Fruit fly (Drosophila melanogaster) whole organism, pupa: ENCODE data around the gene Ir94d.

Experiments
- CG10348 ChIP-seq: fragments of 200-800 bp; sonication (Bioruptor generic); IDR thresholded peaks from 2 replicates; pipeline ENCODE4 v1.3.6; 2022; ENCODE audit warnings: missing biosample characterization, missing genetic modification characterization
- CG12605 ChIP-seq: fragments of 200-800 bp; sonication (Bioruptor generic); IDR thresholded peaks from 2 replicates; pipeline ENCODE4 v1.3.6; 2022; ENCODE audit warnings: missing biosample characterization, missing genetic modification characterization
- CG13204 ChIP-seq: fragments of 200-800 bp; sonication (Bioruptor generic); optimal IDR thresholded peaks from 2 replicates; lab custom pipeline; 2018; ENCODE audit warnings: missing biosample characterization, mild to moderate bottlenecking, missing genetic modification characterization, moderate library complexity
- CG14655 ChIP-seq: fragments of 200-800 bp; sonication (Bioruptor generic); optimal IDR thresholded peaks from 3 replicates; lab custom pipeline; 2017; ENCODE audit warnings: mild to moderate bottlenecking, missing biosample characterization, missing genetic modification reagents, missing genetic modification characterization
- CG15710 ChIP-seq: fragments of 200-800 bp; sonication (Bioruptor generic); optimal IDR thresholded peaks from 2 replicates; lab custom pipeline; 2018; ENCODE audit warnings: missing biosample characterization, mild to moderate bottlenecking, missing genetic modification characterization, moderate library complexity
- CG17806 ChIP-seq: fragments of 200-800 bp; sonication (Bioruptor generic); optimal IDR thresholded peaks from 2 replicates; lab custom pipeline; 2018; ENCODE audit warnings: missing biosample characterization, mild to moderate bottlenecking, missing genetic modification characterization, moderate library complexity
- CG32121 ChIP-seq: fragments of 200-800 bp; sonication (Bioruptor generic); IDR thresholded peaks from 2 replicates; pipeline ENCODE4 v1.3.6; 2022; ENCODE audit warnings: missing biosample characterization, missing genetic modification characterization
- CG34367 ChIP-seq: fragments of 200-800 bp; sonication (Bioruptor generic); optimal IDR thresholded peaks from 2 replicates; lab custom pipeline; 2018; ENCODE audit warnings: missing biosample characterization, mild to moderate bottlenecking, missing genetic modification characterization
- CG4496 ChIP-seq: fragments of 200-800 bp; sonication (Bioruptor generic); IDR thresholded peaks from 3 replicates; pipeline ENCODE4 v1.3.6; 2022; ENCODE audit warnings: missing biosample characterization, missing genetic modification characterization
- CG8159 ChIP-seq: fragments of 200-800 bp; sonication (Bioruptor generic); optimal IDR thresholded peaks from 3 replicates; lab custom pipeline; 2018; ENCODE audit warnings: missing biosample characterization, mild to moderate bottlenecking, missing genetic modification characterization, moderate library complexity
- CG8301 ChIP-seq: fragments of 200-800 bp; sonication (Bioruptor generic); optimal IDR thresholded peaks from 2 replicates; lab custom pipeline; 2018; ENCODE audit warnings: missing biosample characterization, mild to moderate bottlenecking, missing genetic modification characterization
- CG9948 ChIP-seq: fragments of 200-800 bp; sonication (Bioruptor generic); optimal IDR thresholded peaks from 2 replicates; lab custom pipeline; 2018; ENCODE audit warnings: missing biosample characterization, mild to moderate bottlenecking, missing genetic modification characterization, moderate library complexity
- D1 ChIP-seq: fragments of 200-800 bp; sonication (Bioruptor generic); optimal IDR thresholded peaks from 2 replicates; lab custom pipeline; 2018; ENCODE audit warnings: missing biosample characterization, mild to moderate bottlenecking, missing genetic modification characterization, moderate library complexity
- EcR ChIP-seq: fragments of 200-800 bp; sonication (Bioruptor generic); optimal IDR thresholded peaks from 3 replicates; lab custom pipeline; 2019; ENCODE audit warnings: missing biosample characterization, missing genetic modification characterization, mild to moderate bottlenecking, moderate library complexity, missing genetic modification reagents
- Ets98B ChIP-seq: fragments of 200-800 bp; sonication (Bioruptor generic); IDR thresholded peaks from 2 replicates; pipeline ENCODE4 v1.3.6; 2022; ENCODE audit warnings: missing biosample characterization, missing genetic modification characterization
- Pif1A ChIP-seq: fragments of 200-800 bp; sonication (Bioruptor generic); optimal IDR thresholded peaks from 3 replicates; lab custom pipeline; 2016; ENCODE audit warnings: missing biosample characterization, missing genetic modification characterization
- Pif1B ChIP-seq: fragments of 200-800 bp; sonication (Bioruptor generic); optimal IDR thresholded peaks from 3 replicates; lab custom pipeline; 2016; ENCODE audit warnings: missing biosample characterization, missing genetic modification characterization
- Snoo ChIP-seq: fragments of 200-800 bp; sonication (Bioruptor generic); optimal IDR thresholded peaks from 3 replicates; lab custom pipeline; 2017; ENCODE audit warnings: missing biosample characterization, mild to moderate bottlenecking, missing genetic modification characterization, inconsistent platforms
- fd96Ca ChIP-seq: fragments of 200-800 bp; sonication (Bioruptor generic); IDR thresholded peaks from 3 replicates; pipeline ENCODE4 v1.3.6; 2022; ENCODE audit warnings: missing biosample characterization, missing genetic modification characterization
- gl ChIP-seq: fragments of 200-800 bp; sonication (Bioruptor generic); optimal IDR thresholded peaks from 2 replicates; lab custom pipeline; 2018; ENCODE audit warnings: missing biosample characterization, mild to moderate bottlenecking, missing genetic modification characterization
- rn ChIP-seq: fragments of 200-800 bp; sonication (Bioruptor generic); IDR thresholded peaks from 2 replicates; pipeline ENCODE4 v1.3.6; 2022; ENCODE audit warnings: missing biosample characterization, missing genetic modification characterization

Gene Ir94d

dm6 chr3R:23372624-23373023 is 30.0 kb upstream of the Ir94d start, which contains the start of gene CG42827:
TSS of gene CG42827 (plus strand) at chr3R:23372924.
- TF ChIP-seq CG14655 (GFP tag; lab: Kevin White, UChicago) (no peak), CG10348 (GFP tag; lab: Robert Waterston, UW) (no peak), CG32121 (GFP tag; lab: Robert Waterston, UW) (no peak), CG4496 (GFP tag; lab: Robert Waterston, UW) (no peak), CG9948 (tag; lab: Kevin White, UChicago) (no peak), EcR (GFP tag; lab: Kevin White, UChicago) (no peak), CG13204 (no peak), CG8159 (tag; lab: Kevin White, UChicago) (no peak), Pif1A (no peak), gl (tag; lab: Kevin White, UChicago) (no peak), D1 (tag; lab: Kevin White, UChicago) (no peak), CG12605 (no peak)
- TF ChIP-seq, all 21 proteins: peak for 0

dm6 chr3R:23373403-23373802 is 29.2 kb upstream of the Ir94d start, which contains the start of gene CG42828:
TSS of gene CG42828 (plus strand) at chr3R:23373703.
- TF ChIP-seq CG4496 (GFP tag; lab: Robert Waterston, UW), result no peak
- TF ChIP-seq EcR (GFP tag; lab: Kevin White, UChicago), result no peak
- TF ChIP-seq CG13204, result no peak
- no peak for TF ChIP-seq CG8159 (tag; lab: Kevin White, UChicago)
- TF ChIP-seq rn (GFP tag; lab: Robert Waterston, UW), result no peak
- no peak for TF ChIP-seq CG9948 (tag; lab: Kevin White, UChicago)
- no peak for TF ChIP-seq Ets98B
- TF ChIP-seq fd96Ca (GFP tag; lab: Robert Waterston, UW), result no peak
- TF ChIP-seq CG14655 (GFP tag; lab: Kevin White, UChicago), result no peak

dm6 chr3R:23374290-23374689 is 28.3 kb upstream of the Ir94d start:
- TF ChIP-seq fd96Ca (GFP tag; lab: Robert Waterston, UW) (peak; percentile 74; the same call in 2 of the 3 replicates), Snoo (tag; lab: Kevin White, UChicago) (peak; percentile 57), D1 (tag; lab: Kevin White, UChicago) (no peak), Pif1A (peak; percentile 76), CG10348 (GFP tag; lab: Robert Waterston, UW) (no peak), CG8301 (peak; percentile 19), CG13204 (peak; percentile 23), EcR (GFP tag; lab: Kevin White, UChicago) (no peak), CG17806 (tag; lab: Kevin White, UChicago) (peak; percentile 20), CG4496 (GFP tag; lab: Robert Waterston, UW) (peak; percentile 87), CG34367 (tag; lab: Kevin White, UChicago) (no peak), CG14655 (GFP tag; lab: Kevin White, UChicago) (peak; percentile 30), Ets98B (peak; percentile 84), rn (GFP tag; lab: Robert Waterston, UW) (peak; percentile 51), CG12605 (peak; percentile 81), CG8159 (tag; lab: Kevin White, UChicago) (peak; percentile 22), gl (tag; lab: Kevin White, UChicago) (peak; percentile 46), CG15710 (peak; percentile 10), CG32121 (GFP tag; lab: Robert Waterston, UW) (peak; percentile 89), CG9948 (tag; lab: Kevin White, UChicago) (no peak), Pif1B (GFP tag; lab: Kevin White, UChicago) (peak; percentile 51)

- TF ChIP-seq CG8301 (no peak), fd96Ca (GFP tag; lab: Robert Waterston, UW) (0 out of 3 replicates have a peak, but pooled peaks have one; percentile 28), rn (GFP tag; lab: Robert Waterston, UW) (no peak), Pif1B (GFP tag; lab: Kevin White, UChicago) (no peak)
Measured at dm6 chr3R:23377288-23377687, 25.3 kb upstream of the Ir94d start.

- TF ChIP-seq CG13204, result no peak
- no peak for TF ChIP-seq rn (GFP tag; lab: Robert Waterston, UW)
- TF ChIP-seq CG4496 (GFP tag; lab: Robert Waterston, UW), result 0 out of 3 replicates have a peak, but pooled peaks have one; percentile 38
Measured at dm6 chr3R:23383723-23384122, 18.9 kb upstream of the Ir94d start.

- TF ChIP-seq CG17806 (tag; lab: Kevin White, UChicago), result no peak
- TF ChIP-seq CG4496 (GFP tag; lab: Robert Waterston, UW), result peak; percentile 45; the same call in 1 of the 3 replicates
- TF ChIP-seq Pif1B (GFP tag; lab: Kevin White, UChicago), result peak; percentile 38
- peak; percentile 55 for TF ChIP-seq Ets98B
- TF ChIP-seq D1 (tag; lab: Kevin White, UChicago), result no peak
- TF ChIP-seq CG10348 (GFP tag; lab: Robert Waterston, UW), result no peak
- peak; percentile 13 for TF ChIP-seq CG34367 (tag; lab: Kevin White, UChicago)
- peak; percentile 16 for TF ChIP-seq CG15710
- peak; percentile 53; the same call in 2 of the 3 replicates for TF ChIP-seq fd96Ca (GFP tag; lab: Robert Waterston, UW)
- peak; percentile 57; the same call in 1 of the 2 replicates for TF ChIP-seq CG12605
- peak; percentile 39; the same call in 1 of the 2 replicates for TF ChIP-seq CG32121 (GFP tag; lab: Robert Waterston, UW)
- peak; percentile 0 for TF ChIP-seq CG8159 (tag; lab: Kevin White, UChicago)
- TF ChIP-seq Pif1A, result peak; percentile 52
- no peak for TF ChIP-seq EcR (GFP tag; lab: Kevin White, UChicago)
- TF ChIP-seq CG14655 (GFP tag; lab: Kevin White, UChicago), result peak; percentile 60
- TF ChIP-seq CG9948 (tag; lab: Kevin White, UChicago), result no peak
- TF ChIP-seq CG13204, result peak; percentile 12
- TF ChIP-seq CG8301, result peak; percentile 41
- TF ChIP-seq gl (tag; lab: Kevin White, UChicago), result peak; percentile 31
- no peak for TF ChIP-seq Snoo (tag; lab: Kevin White, UChicago)
- TF ChIP-seq rn (GFP tag; lab: Robert Waterston, UW), result no peak
Measured at dm6 chr3R:23384591-23385260, 17.9 kb upstream of the Ir94d start, which contains the start of gene CG4393. TSS of gene CG4393 (minus strand) at chr3R:23384777.
